Worm (Caenorhabditis elegans) whole organism, L3 larva: Measurements from ENCODE around the gene cln-3.1.

Source experiments
- R02D3.7 ChIP-seq: fragments of 150-350 bp; optimal IDR thresholded peaks from 2 replicates; lab custom pipeline; 2014; ENCODE audit warnings: missing biosample characterization, missing genetic modification characterization
- aly-2 ChIP-seq: fragments of 150-350 bp; optimal IDR thresholded peaks from 2 replicates; lab custom pipeline; 2014; ENCODE audit warnings: missing biosample characterization, missing genetic modification characterization
- ceh-16 ChIP-seq: sonication (generic microtip); optimal IDR thresholded peaks from 2 replicates; lab custom pipeline; 2017; ENCODE audit warnings: missing biosample characterization, missing genetic modification characterization
- ceh-82 ChIP-seq: fragments of 150-350 bp; optimal IDR thresholded peaks from 2 replicates; lab custom pipeline; 2014; ENCODE audit warnings: missing biosample characterization, missing genetic modification characterization
- egl-5 ChIP-seq: fragments of 150-350 bp; optimal IDR thresholded peaks from 2 replicates; lab custom pipeline; 2017; ENCODE audit warnings: missing biosample characterization, missing genetic modification reagents, missing genetic modification characterization, inconsistent platforms
- elt-1 ChIP-seq: fragments of 150-350 bp; optimal IDR thresholded peaks from 2 replicates; lab custom pipeline; 2014; ENCODE audit warnings: missing biosample characterization, missing genetic modification characterization
- elt-2 ChIP-seq: sonication (generic microtip); optimal IDR thresholded peaks from 2 replicates; lab custom pipeline; 2016; ENCODE audit warnings: missing genetic modification reagents, mild to moderate bottlenecking, missing genetic modification characterization, missing compliant biosample characterization
- eor-1 ChIP-seq, 2 experiments: fragments of 150-350 bp; optimal IDR thresholded peaks; 2 replicates each; lab custom pipeline; 2014 to 2018; ENCODE audit warnings: missing biosample characterization in 2 of 2, missing genetic modification characterization in 2 of 2
- fkh-10 ChIP-seq: sonication (generic microtip); optimal IDR thresholded peaks from 2 replicates; lab custom pipeline; 2017; ENCODE audit warnings: missing biosample characterization, missing genetic modification reagents, missing genetic modification characterization
- jun-1 ChIP-seq: fragments of 150-350 bp; optimal IDR thresholded peaks from 2 replicates; lab custom pipeline; 2014; ENCODE audit warnings: missing biosample characterization, missing genetic modification reagents, missing genetic modification characterization
- lin-15B ChIP-seq: fragments of 150-350 bp; optimal IDR thresholded peaks from 2 replicates; lab custom pipeline; 2014; ENCODE audit warnings: missing biosample characterization, missing genetic modification characterization
- lin-39 ChIP-seq: fragments of 150-350 bp; optimal IDR thresholded peaks from 2 replicates; lab custom pipeline; 2018; ENCODE audit warnings: missing biosample characterization, missing genetic modification reagents, missing genetic modification characterization
- mdl-1 ChIP-seq: fragments of 150-350 bp; optimal IDR thresholded peaks from 2 replicates; lab custom pipeline; 2014; ENCODE audit warnings: missing biosample characterization, missing genetic modification characterization
- nhr-12 ChIP-seq: fragments of 150-350 bp; optimal IDR thresholded peaks from 2 replicates; lab custom pipeline; 2014; ENCODE audit warnings: missing biosample characterization, missing genetic modification characterization
- nhr-23 ChIP-seq: fragments of 150-350 bp; optimal IDR thresholded peaks from 2 replicates; lab custom pipeline; 2014; ENCODE audit warnings: missing biosample characterization, missing genetic modification reagents, missing genetic modification characterization
- nhr-237 ChIP-seq: fragments of 150-350 bp; optimal IDR thresholded peaks from 2 replicates; lab custom pipeline; 2014; ENCODE audit warnings: missing biosample characterization, missing genetic modification characterization
- nhr-25 ChIP-seq: sonication (generic microtip); optimal IDR thresholded peaks from 2 replicates; lab custom pipeline; 2017; ENCODE audit warnings: missing biosample characterization, missing genetic modification characterization
- nhr-28 ChIP-seq: fragments of 150-350 bp; optimal IDR thresholded peaks from 2 replicates; lab custom pipeline; 2014; ENCODE audit warnings: missing biosample characterization, missing genetic modification characterization
- nhr-43 ChIP-seq: sonication (generic microtip); optimal IDR thresholded peaks from 2 replicates; lab custom pipeline; 2016; ENCODE audit warnings: mild to moderate bottlenecking, missing genetic modification characterization, missing compliant biosample characterization; ENCODE audit not compliant: poor library complexity, severe bottlenecking
- nhr-67 ChIP-seq: fragments of 150-350 bp; optimal IDR thresholded peaks from 2 replicates; lab custom pipeline; 2014; ENCODE audit warnings: missing biosample characterization, missing genetic modification characterization
- nhr-76 ChIP-seq: fragments of 150-350 bp; sonication (generic microtip); optimal IDR thresholded peaks from 5 replicates; lab custom pipeline; 2014; ENCODE audit warnings: missing biosample characterization, missing genetic modification characterization
- nhr-77 ChIP-seq: fragments of 150-350 bp; optimal IDR thresholded peaks from 2 replicates; lab custom pipeline; 2014; ENCODE audit warnings: missing biosample characterization, missing genetic modification characterization
- pha-4 ChIP-seq: fragments of 150-350 bp; optimal IDR thresholded peaks from 2 replicates; lab custom pipeline; 2014; ENCODE audit warnings: missing biosample characterization, missing genetic modification reagents, missing genetic modification characterization
- pqm-1 ChIP-seq: fragments of 150-350 bp; optimal IDR thresholded peaks from 2 replicates; lab custom pipeline; 2017; ENCODE audit warnings: missing biosample characterization, missing genetic modification characterization, inconsistent platforms
- snpc-4 ChIP-seq: fragments of 150-350 bp; optimal IDR thresholded peaks from 2 replicates; lab custom pipeline; 2014; ENCODE audit warnings: missing biosample characterization, missing genetic modification characterization
- tbx-2 ChIP-seq: sonication (generic microtip); optimal IDR thresholded peaks from 2 replicates; lab custom pipeline; 2016; ENCODE audit warnings: mild to moderate bottlenecking, missing genetic modification characterization, missing compliant biosample characterization
- unc-39 ChIP-seq: sonication (generic microtip); optimal IDR thresholded peaks from 4 replicates; lab custom pipeline; 2017; ENCODE audit warnings: missing biosample characterization, missing genetic modification characterization
- unc-62 ChIP-seq: fragments of 150-350 bp; sonication (generic microtip); optimal IDR thresholded peaks from 4 replicates; lab custom pipeline; 2014; ENCODE audit warnings: missing biosample characterization, missing genetic modification reagents, missing genetic modification characterization
- zag-1 ChIP-seq: fragments of 150-350 bp; optimal IDR thresholded peaks from 2 replicates; lab custom pipeline; 2014; ENCODE audit warnings: missing biosample characterization, missing genetic modification characterization
- ztf-11 ChIP-seq: fragments of 150-350 bp; optimal IDR thresholded peaks from 2 replicates; lab custom pipeline; 2014; ENCODE audit warnings: missing biosample characterization, missing genetic modification characterization
- ztf-4 ChIP-seq: fragments of 150-350 bp; optimal IDR thresholded peaks from 2 replicates; lab custom pipeline; 2014; ENCODE audit warnings: missing biosample characterization, missing genetic modification characterization

Gene cln-3.1

DNA sequence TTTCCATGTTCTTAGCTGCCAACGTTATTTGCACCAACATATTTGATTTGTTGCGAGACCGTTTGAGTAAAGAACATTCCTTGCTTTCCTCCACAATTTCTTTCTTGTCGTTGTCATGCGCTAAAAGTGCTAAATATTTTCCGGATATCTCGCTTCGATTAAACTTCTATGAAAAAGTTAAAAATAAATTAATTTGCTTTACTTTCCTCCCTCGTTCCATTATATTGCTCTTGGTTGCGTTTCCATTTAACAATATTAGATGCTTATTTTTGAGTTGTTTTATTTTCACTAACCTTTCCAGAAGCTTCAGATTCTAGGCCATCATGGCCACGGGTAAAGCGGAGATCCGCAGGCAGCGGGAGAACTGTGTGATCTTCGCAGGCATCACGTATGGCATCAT is 23.9 kb downstream of the cln-3.1 start, which contains the start of gene pgap-1:
Gene pgap-1, plus strand, starts transcription at position 301 of the 400 bp plus-strand sequence.
- no peak for TF ChIP-seq nhr-76
- TF ChIP-seq tbx-2 (tag; lab: Kevin White, UChicago) = no peak
- no peak for TF ChIP-seq ztf-4 (tag; lab: Kevin White, UChicago)
- no peak for TF ChIP-seq nhr-237 (tag; lab: Kevin White, UChicago)
- TF ChIP-seq jun-1 (tag; lab: Kevin White, UChicago) = no peak
- no peak for TF ChIP-seq elt-2 (tag; lab: Kevin White, UChicago)
- TF ChIP-seq nhr-28 (tag; lab: Kevin White, UChicago) = no peak
- no peak for TF ChIP-seq eor-1 (tag; optimal IDR thresholded peaks at IDR 0.05; lab: Kevin White, UChicago)
- no peak for TF ChIP-seq ceh-16 (tag; lab: Kevin White, UChicago)
- TF ChIP-seq fkh-10 (GFP tag; lab: Kevin White, UChicago) = no peak
- TF ChIP-seq nhr-25 = no peak
- no peak for TF ChIP-seq mdl-1 (tag; lab: Kevin White, UChicago)
- TF ChIP-seq nhr-12 = no peak
- TF ChIP-seq, all 47 proteins: peak for 0

DNA sequence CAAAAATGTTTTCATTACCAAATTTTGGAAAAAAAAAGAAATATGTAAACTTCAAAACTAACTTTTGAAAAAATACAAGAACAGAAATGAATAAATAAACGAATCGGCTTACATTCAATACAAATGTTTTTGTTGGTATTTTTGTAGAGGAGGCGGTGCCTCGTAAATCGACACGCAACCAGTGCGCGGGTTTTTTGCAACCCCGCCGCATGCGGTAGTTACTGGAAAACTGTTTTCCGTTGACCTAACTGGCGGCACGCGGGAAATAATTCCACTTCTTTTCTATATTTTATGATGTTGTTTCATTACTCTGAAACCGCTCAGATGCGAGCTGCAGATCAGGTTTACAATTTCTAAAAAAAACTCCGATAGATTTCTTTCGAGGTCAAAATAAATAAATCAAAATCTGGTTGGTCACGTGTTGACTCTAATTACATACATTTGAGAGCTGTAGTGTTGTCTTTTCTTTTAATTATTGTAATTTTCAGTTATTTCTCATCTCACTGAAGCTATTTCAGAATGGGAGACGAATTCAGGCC is 26.2 kb downstream of the cln-3.1 start, which contains the start of the genes dvc-1 and ima-1:
Gene dvc-1, minus strand, starts transcription at position 145 of the 539 bp plus-strand sequence.
Gene ima-1, plus strand, starts transcription at position 489 of the 539 bp plus-strand sequence.
- TF ChIP-seq nhr-25 = peak; percentile 52
- TF ChIP-seq snpc-4 (tag; lab: Kevin White, UChicago) = peak; percentile 60
- peak; percentile 61 for TF ChIP-seq ceh-82 (tag; lab: Kevin White, UChicago)
- TF ChIP-seq nhr-43 (tag; lab: Kevin White, UChicago) = peak; percentile 60
- no peak for TF ChIP-seq jun-1 (tag; lab: Kevin White, UChicago)
- peak; percentile 53 for TF ChIP-seq elt-2 (tag; lab: Kevin White, UChicago)
- peak; percentile 55 for TF ChIP-seq lin-15B (tag; lab: Kevin White, UChicago)
- no peak for TF ChIP-seq zag-1 (tag; lab: Kevin White, UChicago)
- TF ChIP-seq lin-39 (tag; lab: Kevin White, UChicago) = peak; percentile 57
- TF ChIP-seq nhr-77 (tag; lab: Kevin White, UChicago) = no peak
- peak; percentile 47 for TF ChIP-seq nhr-23 (tag; lab: Kevin White, UChicago)
- no peak for TF ChIP-seq nhr-28 (tag; lab: Kevin White, UChicago)
- peak; percentile 67 for TF ChIP-seq pha-4 (tag; lab: Kevin White, UChicago)
- peak; percentile 98 for TF ChIP-seq R02D3.7 (tag; lab: Kevin White, UChicago)

DNA sequence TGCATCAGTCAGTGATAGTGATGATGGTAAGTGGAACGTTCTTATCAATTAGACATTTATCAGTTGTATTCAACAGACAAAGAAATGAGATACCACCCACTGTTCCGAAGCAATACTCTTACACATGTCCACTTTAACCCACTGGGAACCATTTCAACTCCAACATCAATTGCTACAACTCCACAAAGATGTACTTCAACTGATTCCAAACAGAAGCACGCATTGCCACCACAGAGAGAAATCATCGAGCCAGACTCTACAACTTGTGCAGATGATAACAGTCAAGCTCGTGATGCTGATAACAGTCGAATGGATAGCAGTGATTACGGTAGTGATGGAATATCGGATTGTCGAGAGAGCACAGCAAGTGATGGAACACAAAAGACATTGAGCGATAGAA is 29.6 kb downstream of the cln-3.1 start:
- peak; percentile 98 for TF ChIP-seq elt-2 (tag; lab: Kevin White, UChicago)
- TF ChIP-seq ztf-11 (tag; lab: Kevin White, UChicago) = no peak
- peak; percentile 52 for TF ChIP-seq pqm-1 (tag; lab: Kevin White, UChicago)
- TF ChIP-seq unc-62 (GFP tag; lab: Kevin White, UChicago) = no peak

DNA sequence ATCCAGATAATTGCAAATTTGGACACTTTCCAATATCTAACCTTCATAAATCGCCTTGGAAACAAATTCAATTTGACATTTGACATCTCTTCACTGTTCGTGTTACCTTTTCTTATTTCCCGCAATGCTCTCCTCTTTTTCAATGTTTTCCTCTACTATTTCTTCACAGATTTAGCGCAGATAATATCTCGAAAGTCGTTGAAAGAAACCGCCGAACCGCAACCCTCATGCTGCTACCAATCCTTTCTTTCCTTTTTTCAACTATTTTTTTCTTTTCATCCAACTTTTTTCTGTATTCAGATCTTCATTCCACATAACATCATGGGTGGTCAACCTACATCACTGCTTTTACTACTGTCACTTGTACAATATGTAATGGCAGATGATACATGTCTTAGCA is 31.1 kb downstream of the cln-3.1 start, which contains the start of gene T19B10.5:
Gene T19B10.5, plus strand, starts transcription at position 301 of the 400 bp plus-strand sequence.
- TF ChIP-seq elt-2 (tag; lab: Kevin White, UChicago) = no peak
- TF ChIP-seq elt-1 (tag; lab: Kevin White, UChicago) = no peak
- TF ChIP-seq nhr-25 = no peak
- TF ChIP-seq snpc-4 (tag; lab: Kevin White, UChicago) = no peak
- TF ChIP-seq nhr-77 (tag; lab: Kevin White, UChicago) = no peak
- no peak for TF ChIP-seq fkh-10 (GFP tag; lab: Kevin White, UChicago)
- no peak for TF ChIP-seq egl-5 (tag; lab: Kevin White, UChicago)
- no peak for TF ChIP-seq mdl-1 (tag; lab: Kevin White, UChicago)
- no peak for TF ChIP-seq zag-1 (tag; lab: Kevin White, UChicago)

DNA sequence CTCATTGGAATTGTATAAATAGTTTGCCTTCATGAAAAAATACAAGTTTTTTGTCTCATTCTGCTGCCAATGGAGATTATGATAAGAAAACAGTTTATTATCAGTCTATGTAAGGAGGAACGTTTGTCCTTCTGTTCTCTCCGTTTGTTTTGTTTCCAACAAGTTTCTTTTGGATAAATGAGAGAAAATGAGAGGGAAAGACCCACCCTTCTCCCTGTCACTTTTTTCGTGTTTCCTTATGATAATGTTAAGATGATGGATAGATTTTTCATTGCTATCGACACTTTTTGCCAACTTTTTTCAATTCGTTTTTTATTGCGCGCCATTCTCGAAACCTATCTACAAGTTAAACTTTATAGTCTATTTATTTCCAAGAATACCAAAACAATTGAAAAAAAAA is 34.3 kb downstream of the cln-3.1 start:
- TF ChIP-seq aly-2 (no peak), nhr-43 (tag; lab: Kevin White, UChicago) (peak; percentile 30), unc-39 (tag; lab: Kevin White, UChicago) (no peak), nhr-67 (tag; lab: Kevin White, UChicago) (no peak), zag-1 (tag; lab: Kevin White, UChicago) (no peak), lin-15B (tag; lab: Kevin White, UChicago) (no peak), jun-1 (tag; lab: Kevin White, UChicago) (no peak)
